Fruit fly (Drosophila melanogaster): ENCODE results near the gene CG5645.

CG5645 gene

dm6 chr3L:12136630-12137029, at the start of gene CG5645, which contains the start of gene Atg12 (continued):
- TF ChIP-seq lov (optimal IDR thresholded peaks at IDR 0.05) (no peak), lov (GFP tag; IDR thresholded peaks at IDR 0.05) (no peak), Dll (GFP tag; IDR thresholded peaks at IDR 0.05; ENCODE audit: partially characterized antibody) (peak; percentile 94), Atf3 (GFP tag; optimal IDR thresholded peaks at IDR 0.05) (no peak), CG13123 (GFP tag; optimal IDR thresholded peaks at IDR 0.05) (no peak), Gug (GFP tag; IDR thresholded peaks at IDR 0.05) (0 out of 4 replicates have a peak, but pooled peaks have one; percentile 14), Opbp (GFP tag; IDR thresholded peaks at IDR 0.05; ENCODE audit: partially characterized antibody) (peak; percentile 72; the same call in 2 of the 3 replicates), H2.0 (GFP tag; IDR thresholded peaks at IDR 0.05) (no peak), Bdp1 (GFP tag; optimal IDR thresholded peaks at IDR 0.05) (no peak), disco-r (GFP tag; optimal IDR thresholded peaks at IDR 0.05) (no peak), lmd (GFP tag; IDR thresholded peaks at IDR 0.05) (no peak; the same call in 1 of the 2 replicates), CG9609 (GFP tag; optimal IDR thresholded peaks at IDR 0.05) (no peak), fru (optimal IDR thresholded peaks at IDR 0.05) (no peak), nerfin-2 (GFP tag; IDR thresholded peaks at IDR 0.05; ENCODE audit: partially characterized antibody) (peak; percentile 56; the same call in 1 of the 2 replicates), B-H2 (GFP tag; optimal IDR thresholded peaks at IDR 0.05) (peak; percentile 54), unpg (GFP tag; optimal IDR thresholded peaks at IDR 0.05) (peak; percentile 73), Hr39 (optimal IDR thresholded peaks at IDR 0.05) (no peak), tgo (GFP tag; IDR thresholded peaks at IDR 0.05) (peak; percentile 65; the same call in 2 of the 3 replicates), CG30020 (tag; optimal IDR thresholded peaks at IDR 0.05) (peak; percentile 52), fd102C (GFP tag; optimal IDR thresholded peaks at IDR 0.05) (no peak), ham (GFP tag; IDR thresholded peaks at IDR 0.05) (no peak), CG17186 (GFP tag; optimal IDR thresholded peaks at IDR 0.05) (peak; percentile 74), BtbVII (GFP tag; optimal IDR thresholded peaks at IDR 0.05) (no peak), insv (GFP tag; optimal IDR thresholded peaks at IDR 0.05) (no peak), Hr3 (GFP tag; optimal IDR thresholded peaks at IDR 0.05) (peak; percentile 8), CG34376 (GFP tag; optimal IDR thresholded peaks at IDR 0.05) (peak; percentile 57), CG7271 (tag; optimal IDR thresholded peaks at IDR 0.05) (no peak), pb (GFP tag; optimal IDR thresholded peaks at IDR 0.05) (no peak), hth (optimal IDR thresholded peaks at IDR 0.05) (no peak), CG2199 (GFP tag; IDR thresholded peaks at IDR 0.05) (no peak), CG1024 (GFP tag; IDR thresholded peaks at IDR 0.05) (peak; percentile 35; the same call in 1 of the 2 replicates), CG3847 (GFP tag; IDR thresholded peaks at IDR 0.05) (no peak), ATbp (GFP tag; optimal IDR thresholded peaks at IDR 0.05) (peak; percentile 49), Ravus (GFP tag; IDR thresholded peaks at IDR 0.05) (0 out of 2 replicates have a peak, but pooled peaks have one; percentile 2), CG14050 (GFP tag; IDR thresholded peaks at IDR 0.05) (peak; percentile 36; the same call in 1 of the 3 replicates), CG32767 (GFP tag; IDR thresholded peaks at IDR 0.05) (no peak), slp2 (GFP tag; optimal IDR thresholded peaks at IDR 0.05) (no peak), slbo (GFP tag; IDR thresholded peaks at IDR 0.05) (peak; percentile 78), CG14965 (GFP tag; optimal IDR thresholded peaks at IDR 0.05; ENCODE audit: borderline replicate concordance) (no peak), run (tag; optimal IDR thresholded peaks at IDR 0.05) (no peak), crc (GFP tag; optimal IDR thresholded peaks at IDR 0.05) (no peak), Mrtf (GFP tag; IDR thresholded peaks at IDR 0.05) (no peak), Sox100B (GFP tag; optimal IDR thresholded peaks at IDR 0.05) (peak; percentile 69), corto (GFP tag; optimal IDR thresholded peaks at IDR 0.05) (peak; percentile 54), D (optimal IDR thresholded peaks at IDR 0.05) (no peak), D (GFP tag; optimal IDR thresholded peaks at IDR 0.05) (peak; percentile 20), CG8924 (tag; optimal IDR thresholded peaks at IDR 0.05) (peak; percentile 61), Tbp (GFP tag; optimal IDR thresholded peaks at IDR 0.05) (no peak), CG6272 (GFP tag; IDR thresholded peaks at IDR 0.05) (no peak), CG18011 (GFP tag; optimal IDR thresholded peaks at IDR 0.05) (peak; percentile 10), Chrac-16 (GFP tag; optimal IDR thresholded peaks at IDR 0.05) (peak; percentile 45), CG15696 (tag; optimal IDR thresholded peaks at IDR 0.05) (peak; percentile 62), CG10543 (GFP tag; optimal IDR thresholded peaks at IDR 0.05) (peak; percentile 71)
